Worm (Caenorhabditis elegans) whole organism, L4 larva: ENCODE data around the gene tbx-38.
"Not testable (repeated sequence)": the region's sequence is repeated elsewhere in the genome, so short reads cannot be mapped to it uniquely, and the experiment has no call there.

Experiments
- F44E2.7 ChIP-seq: fragments of 200-800 bp; sonication (Bioruptor generic); IDR thresholded peaks from 2 replicates; pipeline ENCODE4 v2.1.2; 2022; ENCODE audit warnings: missing genetic modification characterization, missing compliant biosample characterization
- R02D3.7 ChIP-seq: fragments of 150-350 bp; sonication (generic microtip); optimal IDR thresholded peaks from 3 replicates; lab custom pipeline; 2014; ENCODE audit warnings: missing biosample characterization, missing genetic modification characterization
- T20F7.1 ChIP-seq: fragments of 200-800 bp; sonication (Bioruptor generic); optimal IDR thresholded peaks from 2 replicates; lab custom pipeline; 2018; ENCODE audit warnings: mild to moderate bottlenecking, missing genetic modification characterization, missing compliant biosample characterization
- T26A8.4 ChIP-seq: fragments of 200-800 bp; sonication (Bioruptor generic); IDR thresholded peaks from 2 replicates; pipeline ENCODE4 v1.3.6; 2022; ENCODE audit warnings: missing genetic modification characterization, missing compliant biosample characterization
- Y5F2A.4 ChIP-seq: fragments of 200-800 bp; sonication (Bioruptor generic); optimal IDR thresholded peaks from 2 replicates; lab custom pipeline; 2018; ENCODE audit warnings: mild to moderate bottlenecking, missing genetic modification characterization, missing compliant biosample characterization
- aha-1 ChIP-seq: fragments of 150-350 bp; peaks from one replicate; lab custom pipeline; 2014; ENCODE audit warnings: missing biosample characterization, missing genetic modification characterization
- arid-1 ChIP-seq: fragments of 200-800 bp; sonication (Bioruptor generic); conservative IDR thresholded peaks from 2 replicates; pipeline ENCODE4 v1.3.6; 2022; ENCODE audit warnings: missing genetic modification reagents, missing genetic modification characterization, missing compliant biosample characterization
- attf-4 ChIP-seq: sonication (generic microtip); optimal IDR thresholded peaks from 3 replicates; lab custom pipeline; 2017; ENCODE audit warnings: missing biosample characterization, missing genetic modification characterization
- cey-2 ChIP-seq: sonication (generic microtip); optimal IDR thresholded peaks from 3 replicates; lab custom pipeline; 2017; ENCODE audit warnings: missing genetic modification characterization, mild to moderate bottlenecking, missing compliant biosample characterization, antibody characterized with exemption, borderline replicate concordance; ENCODE audit not compliant: insufficient read depth
- ctbp-1 ChIP-seq: fragments of 200-800 bp; sonication (Bioruptor generic); IDR thresholded peaks from 2 replicates; pipeline ENCODE4 v1.3.6; 2022; ENCODE audit warnings: missing genetic modification reagents, missing genetic modification characterization, missing compliant biosample characterization
- daf-12 ChIP-seq: fragments of 150-350 bp; optimal IDR thresholded peaks from 2 replicates; lab custom pipeline; 2014; ENCODE audit warnings: missing biosample characterization, missing genetic modification reagents, missing genetic modification characterization
- daf-16 ChIP-seq, 3 experiments: sonication (generic microtip); optimal IDR thresholded peaks; 2 replicates each; lab custom pipeline; 2016 to 2017; ENCODE audit warnings: missing genetic modification characterization in 3 of 3, missing genetic modification reagents in 3 of 3, mild to moderate bottlenecking in 2 of 3, missing compliant biosample characterization in 2 of 3, missing biosample characterization in 1 of 3, moderate library complexity in 1 of 3
- daf-19 ChIP-seq: fragments of 200-800 bp; sonication (Bioruptor generic); conservative IDR thresholded peaks from 2 replicates; pipeline ENCODE4 v1.3.6; 2022; ENCODE audit warnings: missing genetic modification characterization, missing compliant biosample characterization
- dmd-6 ChIP-seq: fragments of 200-800 bp; sonication (Bioruptor generic); IDR thresholded peaks from 2 replicates; pipeline ENCODE4 v1.3.6; 2022; ENCODE audit warnings: missing genetic modification reagents, missing genetic modification characterization, missing compliant biosample characterization
- dmd-8 ChIP-seq: fragments of 200-800 bp; sonication (Bioruptor generic); IDR thresholded peaks from 2 replicates; pipeline ENCODE4 v1.3.6; 2022; ENCODE audit warnings: missing genetic modification characterization, missing compliant biosample characterization
- dve-1 ChIP-seq: sonication (generic microtip); optimal IDR thresholded peaks from 2 replicates; lab custom pipeline; 2017; ENCODE audit warnings: antibody characterized with exemption, mild to moderate bottlenecking, missing genetic modification characterization, missing compliant biosample characterization; ENCODE audit not compliant: insufficient read depth
- egl-27 ChIP-seq: sonication (generic microtip); optimal IDR thresholded peaks from 3 replicates; lab custom pipeline; 2017; ENCODE audit warnings: missing biosample characterization, missing genetic modification reagents, missing genetic modification characterization
- egl-43 ChIP-seq: fragments of 200-800 bp; sonication (Bioruptor generic); IDR thresholded peaks from 2 replicates; pipeline ENCODE4 v1.3.6; 2022; ENCODE audit warnings: missing genetic modification reagents, missing genetic modification characterization, missing compliant biosample characterization
- fkh-10 ChIP-seq: fragments of 150-350 bp; optimal IDR thresholded peaks from 2 replicates; lab custom pipeline; 2014; ENCODE audit warnings: missing biosample characterization, missing genetic modification reagents, missing genetic modification characterization
- fos-1 ChIP-seq: fragments of 150-350 bp; optimal IDR thresholded peaks from 2 replicates; lab custom pipeline; 2014; ENCODE audit warnings: missing biosample characterization, missing genetic modification characterization
- gei-8 ChIP-seq: fragments of 200-800 bp; sonication (Bioruptor generic); optimal IDR thresholded peaks from 2 replicates; lab custom pipeline; 2018; ENCODE audit warnings: mild to moderate bottlenecking, missing genetic modification characterization, missing compliant biosample characterization
- hlh-30 ChIP-seq: sonication (generic microtip); optimal IDR thresholded peaks from 2 replicates; lab custom pipeline; 2017; ENCODE audit warnings: antibody characterized with exemption, mild to moderate bottlenecking, missing genetic modification characterization, missing compliant biosample characterization; ENCODE audit not compliant: insufficient read depth
- lin-1 ChIP-seq: fragments of 200-800 bp; sonication (Bioruptor generic); IDR thresholded peaks from 2 replicates; pipeline ENCODE4 v1.3.6; 2022; ENCODE audit warnings: missing genetic modification reagents, missing genetic modification characterization, missing compliant biosample characterization
- lir-3 ChIP-seq: sonication (generic microtip); optimal IDR thresholded peaks from 2 replicates; lab custom pipeline; 2016; ENCODE audit warnings: mild to moderate bottlenecking, missing genetic modification characterization, missing compliant biosample characterization
- lsy-2 ChIP-seq, 2 experiments: fragments of 150-350 bp in 1 of 2; sonication (generic microtip) in 1 of 2; optimal IDR thresholded peaks; 2 replicates each; lab custom pipeline; 2014 to 2017; ENCODE audit warnings: missing biosample characterization in 2 of 2, missing genetic modification characterization in 2 of 2
- mdt-29 ChIP-seq: fragments of 200-800 bp; sonication (Bioruptor generic); IDR thresholded peaks from 2 replicates; pipeline ENCODE4 v1.3.6; 2022; ENCODE audit warnings: missing genetic modification reagents, missing genetic modification characterization, missing compliant biosample characterization
- mes-2 ChIP-seq: sonication (generic microtip); optimal IDR thresholded peaks from 2 replicates; lab custom pipeline; 2016; ENCODE audit warnings: missing genotype, mild to moderate bottlenecking, missing genetic modification characterization, missing compliant biosample characterization; ENCODE audit not compliant: poor library complexity, severe bottlenecking
- mxl-3 ChIP-seq: fragments of 200-800 bp; sonication (Bioruptor generic); optimal IDR thresholded peaks from 2 replicates; lab custom pipeline; 2018; ENCODE audit warnings: mild to moderate bottlenecking, missing genetic modification characterization, missing compliant biosample characterization
- nhr-25 ChIP-seq: sonication (generic microtip); optimal IDR thresholded peaks from 2 replicates; lab custom pipeline; 2017; ENCODE audit warnings: missing genetic modification characterization, mild to moderate bottlenecking, missing compliant biosample characterization, antibody characterized with exemption, moderate library complexity, borderline replicate concordance; ENCODE audit not compliant: insufficient read depth
- nhr-28 ChIP-seq: fragments of 150-350 bp; optimal IDR thresholded peaks from 2 replicates; lab custom pipeline; 2014; ENCODE audit warnings: missing biosample characterization, missing genetic modification characterization
- nhr-42 ChIP-seq: fragments of 200-800 bp; sonication (Bioruptor generic); IDR thresholded peaks from 2 replicates; pipeline ENCODE4 v1.3.6; 2022; ENCODE audit warnings: missing genetic modification characterization, missing compliant biosample characterization
- nhr-77 ChIP-seq: fragments of 150-350 bp; optimal IDR thresholded peaks from 2 replicates; lab custom pipeline; 2014; ENCODE audit warnings: missing biosample characterization, missing genetic modification characterization
- snpc-4 ChIP-seq: fragments of 150-350 bp; optimal IDR thresholded peaks from 2 replicates; lab custom pipeline; 2014; ENCODE audit warnings: missing biosample characterization, missing genetic modification characterization
- unc-62 ChIP-seq, 3 experiments: fragments of 150-350 bp in 1 of 3; sonication (generic microtip); optimal IDR thresholded peaks in 2 of 3; peaks in 1 of 3; 1 replicate in 1 of 3; 2 replicates in 2 of 3; lab custom pipeline; 2014 to 2017; ENCODE audit warnings: missing biosample characterization in 3 of 3, missing genetic modification characterization in 3 of 3, missing genetic modification reagents in 3 of 3, missing genotype in 1 of 3
- zag-1 ChIP-seq: fragments of 150-350 bp; optimal IDR thresholded peaks from 2 replicates; lab custom pipeline; 2014; ENCODE audit warnings: missing biosample characterization, missing genetic modification characterization
- zfp-2 ChIP-seq: sonication (generic microtip); optimal IDR thresholded peaks from 2 replicates; lab custom pipeline; 2016; ENCODE audit warnings: mild to moderate bottlenecking, missing genetic modification characterization, missing compliant biosample characterization
- zfp-3 ChIP-seq: fragments of 200-800 bp; sonication (Bioruptor generic); conservative IDR thresholded peaks from 2 replicates; pipeline ENCODE4 v1.3.6; 2022; ENCODE audit warnings: missing genetic modification reagents, missing genetic modification characterization, missing compliant biosample characterization

Gene tbx-38

ce11 chrIII:11789480-11789879 is 3.6 kb upstream of the tbx-38 start:
- TF ChIP-seq fos-1 (tag; lab: Kevin White, UChicago) (no peak), zag-1 (no peak), dve-1 (tag; lab: Kevin White, UChicago) (no peak), dmd-8 (GFP tag; lab: Robert Waterston, UW) (no peak), egl-43 (GFP tag; lab: Robert Waterston, UW) (no peak), attf-4 (tag; lab: Kevin White, UChicago) (no peak), mdt-29 (no peak), lin-1 (GFP tag; lab: Robert Waterston, UW) (no peak), daf-12 (tag; lab: Kevin White, UChicago) (no peak), F44E2.7 (GFP tag; lab: Robert Waterston, UW) (no peak), hlh-30 (tag; lab: Kevin White, UChicago) (no peak), nhr-77 (tag; lab: Kevin White, UChicago) (no peak), nhr-28 (tag; lab: Kevin White, UChicago) (no peak), lir-3 (tag; lab: Kevin White, UChicago) (no peak), ctbp-1 (no peak), R02D3.7 (tag; lab: Kevin White, UChicago) (no peak)

- not testable (repeated sequence) for TF ChIP-seq daf-19, zfp-3, dmd-6 (GFP tag; lab: Robert Waterston, UW)
Observed at ce11 chrIII:11787376-11787775, 1.5 kb upstream of the tbx-38 start, which contains the start of gene C24H11.1. TSS of gene C24H11.1 (plus strand) at chrIII:11787676.

ce11 chrIII:11781800-11782199 is 4.1 kb downstream of the tbx-38 start, which contains the start of gene srd-74:
TSS of gene srd-74 (plus strand) at chrIII:11782100.
- TF ChIP-seq nhr-25 (tag; lab: Kevin White, UChicago) (no peak), aha-1 (peak; percentile 58), mxl-3 (GFP tag; lab: Kevin White, UChicago) (no peak), dmd-8 (GFP tag; lab: Robert Waterston, UW) (no peak), gei-8 (no peak)

ce11 chrIII:11780183-11780664 is 5.6 kb downstream of the tbx-38 start, which contains the start of gene C24H11.5:
TSS of gene C24H11.5 (plus strand) at chrIII:11780233.
- TF ChIP-seq mes-2 (tag; lab: Kevin White, UChicago), result peak; percentile 26
- TF ChIP-seq egl-27 (tag; lab: Kevin White, UChicago), result no peak
- TF ChIP-seq unc-62 (GFP tag; optimal IDR thresholded peaks at IDR 0.05 in 1 of 2; lab: Kevin White, UChicago), result peak in 1 of 2 experiments; percentile 77
- TF ChIP-seq unc-62 (tag; optimal IDR thresholded peaks at IDR 0.05; lab: Kevin White, UChicago), result no peak

ce11 chrIII:11777321-11777720 is 8.5 kb downstream of the tbx-38 start, which contains the start of gene mdt-21:
TSS of gene mdt-21 (plus strand) at chrIII:11777621.
- TF ChIP-seq aha-1 (peak; percentile 52), snpc-4 (tag; lab: Kevin White, UChicago) (no peak)
- TF ChIP-seq, all 104 proteins: peak for 1

ce11 chrIII:11774508-11775000 is 11.3 kb downstream of the tbx-38 start, which contains the start of gene immp-1:
TSS of gene immp-1 (plus strand) at chrIII:11774950.
- no peak for TF ChIP-seq F44E2.7 (GFP tag; lab: Robert Waterston, UW)
- no peak for TF ChIP-seq fkh-10 (GFP tag; lab: Kevin White, UChicago)
- no peak for TF ChIP-seq nhr-25 (tag; lab: Kevin White, UChicago)
- no peak for TF ChIP-seq Y5F2A.4 (GFP tag; lab: Kevin White, UChicago)
- TF ChIP-seq nhr-42 (GFP tag; lab: Robert Waterston, UW), result no peak
- TF ChIP-seq T20F7.1 (GFP tag; lab: Kevin White, UChicago), result no peak
- no peak for TF ChIP-seq zfp-2 (tag; lab: Kevin White, UChicago)
- no peak for TF ChIP-seq daf-16 (GFP tag; optimal IDR thresholded peaks at IDR 0.05; lab: Kevin White, UChicago)
- peak; percentile 51 for TF ChIP-seq daf-16 (tag; optimal IDR thresholded peaks at IDR 0.05; lab: Kevin White, UChicago)
- TF ChIP-seq gei-8, result no peak
- peak in 1 of 2 experiments; percentile 64 for TF ChIP-seq lsy-2 (tag; optimal IDR thresholded peaks at IDR 0.05; lab: Kevin White, UChicago)
- TF ChIP-seq T26A8.4 (GFP tag; lab: Robert Waterston, UW), result peak; percentile 28; the same call in 1 of the 2 replicates
- no peak for TF ChIP-seq mdt-29
- TF ChIP-seq ctbp-1, result no peak
- no peak for TF ChIP-seq fos-1 (tag; lab: Kevin White, UChicago)
- TF ChIP-seq cey-2 (tag; lab: Kevin White, UChicago), result no peak
- peak; percentile 29 for TF ChIP-seq dve-1 (tag; lab: Kevin White, UChicago)
- TF ChIP-seq lir-3 (tag; lab: Kevin White, UChicago), result no peak
- TF ChIP-seq mes-2 (tag; lab: Kevin White, UChicago), result peak; percentile 72
- TF ChIP-seq arid-1 (GFP tag; lab: Robert Waterston, UW), result no peak
